Worm (Caenorhabditis elegans) whole organism, L3 larva: Measurements from ENCODE around the gene cyb-1.

Experiments
- ama-1 ChIP-seq: fragments of 150-350 bp; optimal IDR thresholded peaks from 2 replicates; lab custom pipeline; 2018
- jun-1 ChIP-seq: fragments of 150-350 bp; optimal IDR thresholded peaks from 2 replicates; lab custom pipeline; 2014; ENCODE audit warnings: missing biosample characterization, missing genetic modification reagents, missing genetic modification characterization
- skn-1 ChIP-seq: fragments of 150-350 bp; optimal IDR thresholded peaks from 2 replicates; lab custom pipeline; 2014; ENCODE audit warnings: missing biosample characterization, missing genetic modification characterization

DNA sequence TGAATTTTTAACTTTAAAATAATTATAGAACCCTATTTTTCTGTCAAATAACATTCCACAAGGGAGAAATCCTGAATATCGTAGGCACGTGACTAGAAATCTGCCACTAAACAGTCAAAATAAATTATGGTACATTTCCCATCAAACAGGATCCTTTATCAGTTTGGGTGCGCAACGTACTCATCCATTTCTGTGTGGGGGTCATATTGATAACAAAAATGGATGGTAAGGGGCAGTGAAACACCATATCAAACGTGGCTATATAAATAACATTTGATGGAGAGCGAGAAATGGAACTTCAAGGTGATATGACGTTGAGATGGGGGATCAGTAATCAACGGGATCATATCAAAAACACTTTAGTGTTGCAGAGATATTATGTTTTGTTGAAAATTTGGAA is 49.1 kb downstream of the cyb-1 start:
- no peak for TF ChIP-seq skn-1 (tag; lab: Kevin White, UChicago)
- TF ChIP-seq jun-1: no peak
- TF ChIP-seq ama-1 (lab: Kevin White, UChicago): no peak
